Fruit fly (Drosophila melanogaster): ENCODE data around the gene CG10581.

DNA sequence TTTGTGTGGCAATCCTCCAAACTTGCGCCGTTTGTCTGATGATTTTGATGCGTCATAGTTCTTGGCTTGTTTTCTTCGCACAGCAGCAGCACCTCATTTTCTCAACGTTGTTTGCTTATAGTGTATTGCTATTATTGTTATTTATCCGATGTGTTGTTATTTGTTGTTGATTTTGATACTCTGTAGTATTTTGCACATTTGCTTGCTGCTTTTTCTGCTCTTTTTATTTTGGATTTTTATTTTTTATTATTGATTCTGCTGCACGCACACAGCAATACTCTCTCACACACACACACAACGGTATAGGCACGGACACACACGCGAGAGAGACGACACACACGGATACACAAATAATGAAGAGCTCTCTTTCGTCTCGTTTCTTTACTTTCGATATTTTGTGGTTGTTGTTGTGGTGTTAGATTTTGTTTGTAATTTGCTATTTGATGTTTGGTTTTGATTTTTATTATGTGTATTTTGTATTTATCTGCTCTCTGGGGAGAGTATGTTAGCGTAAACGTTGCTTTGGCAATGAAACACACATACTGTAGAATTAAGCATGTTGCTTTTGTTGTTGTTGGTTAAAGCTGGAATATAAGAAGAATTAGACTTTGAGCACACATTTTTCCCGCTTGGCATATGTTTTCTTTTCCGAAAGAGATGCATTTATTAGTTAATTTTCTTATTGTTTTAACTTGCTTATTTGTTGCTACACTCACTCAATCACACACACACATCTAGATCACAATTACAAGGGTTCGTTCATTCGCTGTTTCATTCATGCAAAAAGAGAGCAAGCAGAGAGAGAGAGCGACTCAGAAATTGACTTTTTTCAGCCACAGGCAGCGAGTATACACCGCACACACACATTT lies 8.8 kb downstream of the CG10581 start:
- TF ChIP-seq bab1 (GFP tag; optimal IDR thresholded peaks at IDR 0.05) = no peak
- peak; percentile 51 for TF ChIP-seq CG33017 (tag; optimal IDR thresholded peaks at IDR 0.05)
- TF ChIP-seq CG11617 (GFP tag; optimal IDR thresholded peaks at IDR 0.05) = peak; percentile 49
- TF ChIP-seq Mnt (GFP tag; optimal IDR thresholded peaks at IDR 0.05) = peak; percentile 16
- TF ChIP-seq kay (GFP tag; ENCODE audit: borderline replicate concordance) = peak; percentile 98
- TF ChIP-seq CG5204 (GFP tag; optimal IDR thresholded peaks at IDR 0.05) = no peak
- TF ChIP-seq cic (GFP tag; optimal IDR thresholded peaks at IDR 0.05) = peak; percentile 74
- peak; percentile 84 for TF ChIP-seq CG12768 (GFP tag; optimal IDR thresholded peaks at IDR 0.05)
- no peak for TF ChIP-seq Crg-1 (GFP tag; optimal IDR thresholded peaks at IDR 0.05)
- TF ChIP-seq CG7045 (GFP tag; optimal IDR thresholded peaks at IDR 0.05) = peak; percentile 72
- TF ChIP-seq CG7101 (tag; optimal IDR thresholded peaks at IDR 0.05) = peak; percentile 43
